Worm (Caenorhabditis elegans): Measurements from ENCODE around the gene cox-11.
A peak's percentile ranks its signal among the peaks of the same experiment; 100 is the strongest.

Gene cox-11

DNA sequence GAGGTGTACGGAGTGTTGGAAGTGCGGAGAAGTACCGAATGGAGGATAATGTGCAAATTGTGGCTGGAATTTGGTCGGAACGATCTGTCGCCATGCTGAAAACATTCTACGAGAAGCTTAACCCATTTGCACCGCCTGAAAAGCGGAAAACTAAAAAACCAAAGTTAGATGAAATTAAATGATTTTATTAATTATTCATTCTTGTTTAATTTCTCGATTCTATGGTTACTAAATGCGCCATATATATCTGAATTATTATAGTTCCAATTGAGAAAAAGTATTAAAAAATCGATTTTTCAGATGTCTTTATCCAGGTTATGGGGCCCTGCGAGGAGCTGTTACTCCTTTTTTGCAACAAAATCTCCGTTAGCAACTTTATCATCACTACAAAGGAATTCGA, at the start of gene cox-11:
TSS of gene cox-11 (plus strand) at position 301 of the 400 bp plus-strand sequence.
- TF ChIP-seq W03F9.2 (tag; optimal IDR thresholded peaks at IDR 0.05) (no peak), dao-5 (tag; optimal IDR thresholded peaks at IDR 0.05) (no peak), him-1 (tag; optimal IDR thresholded peaks at IDR 0.05) (no peak)

DNA sequence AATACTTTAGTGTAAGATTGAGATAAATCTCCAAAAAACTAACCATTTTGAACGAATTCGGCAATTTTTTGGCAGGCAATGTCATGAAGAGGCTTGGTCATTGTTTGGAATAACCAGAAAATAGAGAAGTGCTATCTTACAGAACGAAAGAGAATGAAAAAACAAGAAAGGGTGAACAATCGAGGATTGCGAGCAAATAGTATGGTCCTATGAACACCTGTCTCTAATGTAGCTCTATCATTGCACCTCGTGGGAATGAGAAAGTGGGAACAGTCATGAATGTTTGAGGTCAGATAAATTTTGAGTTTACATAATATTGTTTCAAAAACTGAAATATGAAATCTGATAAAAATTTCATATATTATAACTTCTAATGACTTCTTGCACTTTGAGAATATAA, 46.8 kb upstream of the cox-11 start, which contains the start of gene C48D1.1:
TSS of gene C48D1.1 (minus strand) at position 101 of the 400 bp plus-strand sequence.
- TF ChIP-seq him-1 (tag; optimal IDR thresholded peaks at IDR 0.05) (no peak), dao-5 (tag; optimal IDR thresholded peaks at IDR 0.05) (no peak), W03F9.2 (tag; optimal IDR thresholded peaks at IDR 0.05) (no peak)

DNA sequence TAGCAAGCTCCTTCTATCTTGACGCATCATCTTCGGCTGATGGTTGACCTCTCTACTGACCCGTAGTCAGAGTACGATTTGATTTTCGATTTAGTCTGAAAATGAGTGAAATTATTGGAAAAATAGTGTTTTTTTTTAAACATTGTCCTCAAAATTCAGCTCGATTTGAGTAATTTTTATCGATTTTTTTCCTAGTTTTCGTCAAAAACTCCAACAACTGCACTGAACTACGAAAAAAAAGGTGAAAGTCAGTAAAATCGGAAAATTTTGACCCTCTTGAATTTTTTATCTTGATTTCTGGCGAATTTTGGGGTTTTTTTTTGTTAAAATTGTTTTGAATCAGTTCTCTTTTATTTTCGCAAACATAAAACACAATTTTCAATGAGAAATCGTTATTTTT, 40.1 kb upstream of the cox-11 start, which contains the start of gene ced-3:
TSS of gene ced-3 (minus strand) at position 101 of the 400 bp plus-strand sequence.
- no peak for TF ChIP-seq W03F9.2 (tag; optimal IDR thresholded peaks at IDR 0.05)
- no peak for TF ChIP-seq dao-5 (tag; optimal IDR thresholded peaks at IDR 0.05)

DNA sequence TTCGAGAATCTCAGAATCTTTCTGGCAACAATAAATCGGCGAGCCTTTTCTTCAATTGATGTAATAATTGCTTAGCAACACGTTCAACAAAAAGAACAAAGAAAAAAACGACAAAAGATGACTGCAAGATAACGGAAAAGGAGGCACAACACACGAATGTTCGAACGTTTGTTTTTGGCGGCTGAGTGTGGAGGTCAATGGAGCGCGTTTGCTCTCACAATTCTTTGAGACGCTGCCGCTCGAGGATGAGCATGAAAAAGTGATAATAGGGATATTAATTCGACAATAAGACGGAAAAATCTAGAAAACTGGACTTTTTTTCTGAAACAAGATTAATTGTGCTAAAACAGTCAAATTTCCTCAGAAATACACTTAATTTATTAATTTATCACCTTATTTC, 38.2 kb upstream of the cox-11 start:
- no peak for TF ChIP-seq dao-5 (tag; optimal IDR thresholded peaks at IDR 0.05)
- TF ChIP-seq W03F9.2 (tag; optimal IDR thresholded peaks at IDR 0.05), result no peak
- no peak for TF ChIP-seq him-1 (tag; optimal IDR thresholded peaks at IDR 0.05)

DNA sequence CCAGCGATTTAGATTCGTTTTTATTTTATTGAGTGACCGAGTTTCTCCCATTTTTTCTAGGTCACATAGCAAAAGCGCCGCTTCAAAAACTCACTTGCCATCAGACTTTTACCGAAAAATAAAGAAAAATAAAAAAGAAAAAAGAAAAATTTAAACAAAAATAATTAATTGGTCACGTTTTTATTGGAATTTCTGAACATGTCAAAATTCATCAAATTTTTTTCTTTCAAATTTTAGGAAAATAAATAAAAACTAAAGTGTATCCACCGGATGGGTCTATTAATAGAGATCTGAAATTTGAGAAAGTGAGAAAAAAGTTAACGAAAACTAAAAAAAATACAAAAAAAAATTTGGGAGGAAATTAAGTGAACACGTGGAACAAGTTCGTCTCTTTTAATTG, 34.6 kb upstream of the cox-11 start, which contains the start of gene C48D1.9:
TSS of gene C48D1.9 (minus strand) at position 101 of the 400 bp plus-strand sequence.
- TF ChIP-seq him-1 (tag; optimal IDR thresholded peaks at IDR 0.05), result no peak

DNA sequence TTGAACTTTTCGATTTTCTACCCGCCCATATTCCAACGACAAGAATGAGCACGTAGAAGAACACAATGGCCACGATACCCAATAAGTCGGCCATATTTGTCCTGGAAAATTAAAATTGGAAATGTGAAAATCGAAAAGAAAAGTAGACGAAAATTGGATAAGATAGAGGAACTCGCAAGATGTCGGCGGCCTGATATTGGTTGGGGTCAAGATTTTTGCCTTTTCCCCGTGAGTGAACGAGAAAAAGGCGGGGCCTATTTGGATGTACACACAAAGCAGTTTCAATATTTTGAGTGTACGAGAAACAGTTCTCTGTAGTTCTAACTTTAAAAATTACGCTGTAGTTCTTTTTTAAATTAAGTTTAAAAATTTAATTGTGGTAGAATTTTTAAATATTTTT, 29.7 kb upstream of the cox-11 start, which contains the start of gene cho-1:
TSS of gene cho-1 (minus strand) at position 101 of the 400 bp plus-strand sequence.
- TF ChIP-seq dao-5 (tag; optimal IDR thresholded peaks at IDR 0.05), result no peak

DNA sequence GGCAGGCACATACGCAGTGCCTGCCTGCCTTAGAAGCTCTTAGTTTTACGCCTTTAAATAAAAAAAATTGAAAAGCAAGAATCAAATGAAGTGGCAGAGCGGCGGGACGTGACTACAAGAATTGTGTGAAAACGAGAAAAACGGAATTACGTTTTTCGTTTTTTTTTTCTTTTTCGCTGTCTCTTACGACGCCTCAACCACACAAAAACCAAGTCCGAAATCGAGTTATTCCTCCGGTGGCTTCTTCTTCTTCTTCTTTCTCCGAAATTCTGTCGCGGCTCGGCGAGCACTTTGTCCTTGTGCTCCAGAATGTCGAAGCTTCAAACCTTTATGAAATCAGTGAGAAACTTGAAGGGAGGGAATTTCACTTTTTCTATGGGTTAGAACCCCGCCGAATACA, 23.5 kb upstream of the cox-11 start:
- TF ChIP-seq him-1 (tag; optimal IDR thresholded peaks at IDR 0.05) (no peak), dao-5 (tag; optimal IDR thresholded peaks at IDR 0.05) (no peak), W03F9.2 (tag; optimal IDR thresholded peaks at IDR 0.05) (no peak)

DNA sequence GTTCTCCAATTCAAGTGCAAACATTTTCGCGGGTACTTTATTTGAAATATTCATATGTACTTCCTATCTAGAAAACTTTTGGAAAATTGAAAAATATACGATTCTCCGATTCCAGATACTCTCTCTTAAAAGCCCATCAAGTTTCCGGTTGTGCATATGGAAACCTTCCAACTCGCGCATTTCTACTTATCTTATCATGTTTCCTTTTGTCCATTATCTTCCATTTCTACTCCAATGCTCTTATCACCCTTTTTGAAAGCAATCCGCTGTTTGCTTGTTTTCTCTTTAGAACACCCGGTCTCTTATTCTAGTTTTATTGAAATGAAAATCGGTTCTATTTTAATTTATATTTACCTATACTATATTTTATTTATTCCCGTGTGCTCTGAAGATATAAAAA, 22.5 kb upstream of the cox-11 start, which contains the start of gene C48D1.5:
TSS of gene C48D1.5 (plus strand) at position 301 of the 400 bp plus-strand sequence.
- no peak for TF ChIP-seq W03F9.2 (tag; optimal IDR thresholded peaks at IDR 0.05)
- no peak for TF ChIP-seq him-1 (tag; optimal IDR thresholded peaks at IDR 0.05)
- no peak for TF ChIP-seq dao-5 (tag; optimal IDR thresholded peaks at IDR 0.05)

DNA sequence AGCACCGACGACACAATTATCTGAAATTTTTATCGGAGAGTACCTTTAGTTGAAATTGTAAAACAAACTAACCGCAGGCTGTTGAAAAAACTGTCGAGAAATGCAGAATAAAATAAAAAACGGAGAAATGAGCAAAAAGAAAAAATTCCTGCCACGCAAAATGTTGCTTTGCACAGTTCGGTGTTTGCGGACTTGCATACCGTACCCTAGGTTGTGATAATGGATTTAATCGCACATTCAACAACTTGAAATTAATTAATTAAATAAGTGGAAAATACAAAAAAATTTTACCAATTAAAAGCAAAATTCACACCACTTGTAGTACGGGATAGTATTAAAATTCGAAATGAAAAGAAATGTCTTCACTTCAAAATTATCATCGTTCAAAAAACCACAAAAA, 12.7 kb upstream of the cox-11 start:
- no peak for TF ChIP-seq him-1 (tag; optimal IDR thresholded peaks at IDR 0.05)
- TF ChIP-seq dao-5 (tag; optimal IDR thresholded peaks at IDR 0.05), result no peak
- no peak for TF ChIP-seq W03F9.2 (tag; optimal IDR thresholded peaks at IDR 0.05)

DNA sequence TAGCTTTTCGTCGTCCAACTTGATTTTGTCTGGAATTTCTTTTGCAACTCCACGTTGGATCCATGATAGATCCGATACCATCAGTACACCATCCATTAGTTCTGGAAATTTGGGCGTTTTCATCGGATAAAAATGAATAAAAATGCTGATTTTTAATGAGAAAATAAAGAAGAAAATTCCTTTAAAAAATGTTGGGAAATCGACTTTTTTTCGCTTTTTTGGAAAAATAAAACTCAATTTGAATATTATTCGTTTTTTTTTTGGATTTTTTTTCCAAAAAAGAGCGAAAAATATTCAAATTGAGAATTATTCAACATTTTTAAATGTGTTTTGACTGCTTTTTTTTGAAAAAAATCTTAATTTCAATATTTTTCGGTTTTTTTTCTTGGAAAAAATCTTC, 7.6 kb upstream of the cox-11 start, which contains the start of gene pwp-1:
TSS of gene pwp-1 (minus strand) at position 101 of the 400 bp plus-strand sequence.
- TF ChIP-seq him-1 (tag; optimal IDR thresholded peaks at IDR 0.05) (no peak), W03F9.2 (tag; optimal IDR thresholded peaks at IDR 0.05) (no peak), dao-5 (tag; optimal IDR thresholded peaks at IDR 0.05) (no peak)

DNA sequence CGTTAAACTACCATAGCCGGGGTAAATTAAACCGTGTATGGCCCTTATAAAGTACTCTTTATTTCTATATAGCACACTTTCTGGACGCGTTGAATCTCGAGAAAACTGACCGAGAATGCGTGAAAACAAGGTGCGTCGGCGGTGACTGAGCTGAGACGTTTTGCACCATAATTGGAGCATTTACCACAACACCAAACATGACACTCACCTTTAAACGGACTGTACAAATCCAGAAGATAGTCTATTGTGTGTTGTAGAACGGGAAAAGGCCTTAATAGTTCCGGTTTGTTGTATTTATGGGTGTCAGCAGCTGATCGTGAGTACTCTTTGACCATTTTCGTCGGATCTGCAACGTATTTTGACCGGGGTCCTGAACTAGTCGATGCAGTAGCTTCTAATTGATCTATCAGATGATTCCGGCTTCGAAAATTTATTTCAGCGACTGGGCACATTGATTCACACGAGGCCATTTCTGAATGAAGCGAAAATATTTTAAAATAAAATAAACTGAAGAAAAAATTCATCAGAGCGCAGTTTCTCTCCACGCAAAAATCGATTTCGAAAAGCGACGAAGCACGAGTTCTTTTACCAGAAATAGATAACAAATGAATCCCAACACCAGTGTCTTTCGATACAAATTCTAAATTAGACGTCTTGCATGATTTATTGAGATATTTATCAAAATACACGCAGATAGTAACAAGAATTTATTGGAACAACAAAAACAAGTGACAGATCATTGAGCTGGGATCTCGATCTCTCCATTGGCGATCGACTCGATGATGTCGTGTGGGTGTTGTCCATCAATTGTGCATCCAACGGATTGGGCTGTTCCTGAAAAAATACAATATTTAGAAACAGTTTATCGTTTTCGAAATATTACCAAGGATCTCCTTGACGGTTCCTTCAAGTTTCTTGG, 4.9 kb upstream of the cox-11 start, which contains the start of gene tag-115:
TSS of gene tag-115 (minus strand) at position 472 of the 919 bp plus-strand sequence.
- TF ChIP-seq W03F9.2 (tag; optimal IDR thresholded peaks at IDR 0.05), result peak; percentile 36
- TF ChIP-seq him-1 (tag; optimal IDR thresholded peaks at IDR 0.05), result no peak

DNA sequence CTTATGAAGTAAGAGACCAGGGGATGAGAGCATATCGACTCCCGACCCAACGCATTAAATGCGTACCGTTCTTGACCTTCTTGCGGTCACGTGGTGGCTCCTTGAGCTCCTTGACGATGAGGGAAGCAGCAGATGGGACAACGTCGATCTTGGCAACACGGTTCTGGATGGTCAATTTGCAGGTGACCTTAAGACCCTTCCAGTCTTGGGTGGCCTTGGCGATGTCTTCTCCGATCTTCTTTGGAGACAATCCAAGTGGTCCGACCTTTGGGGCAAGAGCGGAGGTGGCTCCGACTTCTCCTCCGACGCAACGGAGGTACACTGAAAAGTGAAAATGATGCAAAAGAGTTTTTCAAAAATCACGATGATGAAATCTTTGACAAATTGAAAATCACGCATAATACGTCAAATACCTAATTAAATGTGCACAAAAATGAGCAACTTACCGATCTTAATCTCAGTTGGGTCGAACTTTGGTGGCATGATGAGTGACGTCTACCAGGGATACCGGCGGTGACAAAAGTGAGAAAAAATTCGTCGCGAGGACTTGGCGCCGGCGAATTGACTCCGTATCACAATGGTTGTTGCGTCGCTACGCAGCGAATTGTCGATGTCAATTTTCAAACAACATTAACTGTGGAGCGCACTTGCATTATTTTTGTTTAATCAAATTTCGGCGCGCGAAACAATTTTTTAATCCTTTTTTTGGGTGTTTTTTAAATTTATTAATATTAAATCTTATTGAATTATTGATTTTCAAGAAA, 3.9 kb upstream of the cox-11 start, which contains the start of gene rpl-12:
TSS of gene rpl-12 (minus strand) at position 574 of the 764 bp plus-strand sequence.
- TF ChIP-seq dao-5 (tag; optimal IDR thresholded peaks at IDR 0.05), result no peak
- TF ChIP-seq W03F9.2 (tag; optimal IDR thresholded peaks at IDR 0.05), result peak; percentile 98
- TF ChIP-seq him-1 (tag; optimal IDR thresholded peaks at IDR 0.05), result peak; percentile 92

DNA sequence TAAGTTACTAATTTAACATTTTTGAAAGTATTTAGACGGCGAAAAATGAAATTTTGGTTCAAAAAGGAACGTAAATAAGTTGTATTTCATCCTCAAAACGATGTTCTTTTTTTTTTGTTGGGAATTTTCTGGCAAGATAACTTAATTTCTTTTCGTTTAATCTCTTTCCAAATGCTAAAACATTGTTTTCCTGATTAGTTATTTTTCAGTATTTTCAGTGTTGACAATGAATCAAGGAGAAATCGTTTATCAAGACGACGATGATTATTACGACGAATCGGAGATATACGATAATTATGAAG, 3.3 kb upstream of the cox-11 start, which contains the start of gene lin-54:
TSS of gene lin-54 (plus strand) at position 203 of the 302 bp plus-strand sequence.
- TF ChIP-seq dao-5 (tag; optimal IDR thresholded peaks at IDR 0.05) (no peak), W03F9.2 (tag; optimal IDR thresholded peaks at IDR 0.05) (no peak), him-1 (tag; optimal IDR thresholded peaks at IDR 0.05) (no peak)

DNA sequence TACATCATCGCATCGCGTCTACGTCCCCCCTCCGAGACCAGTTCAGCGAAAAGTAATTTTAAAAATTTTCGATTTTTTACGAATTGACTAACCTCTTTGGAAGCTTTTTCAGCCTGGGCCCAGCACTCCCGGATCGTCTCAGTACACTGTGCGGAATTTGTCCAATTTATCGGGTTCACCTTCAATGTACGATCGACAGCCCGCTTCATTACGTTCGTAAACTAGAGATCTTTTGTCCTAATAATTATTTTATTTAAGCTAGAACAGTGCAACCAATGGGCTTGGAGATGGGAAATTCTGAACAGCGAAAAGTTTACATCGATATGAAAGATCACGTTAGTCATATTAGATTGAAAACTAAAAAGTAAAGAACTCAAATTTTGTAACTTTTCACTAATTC, 2.8 kb upstream of the cox-11 start:
- TF ChIP-seq him-1 (tag; optimal IDR thresholded peaks at IDR 0.05) (no peak), W03F9.2 (tag; optimal IDR thresholded peaks at IDR 0.05) (no peak), dao-5 (tag; optimal IDR thresholded peaks at IDR 0.05) (no peak)

Data from whole organism, L4/young adult.